Worm (Caenorhabditis elegans): ENCODE results near the gene oac-55.
A peak's percentile ranks its signal among the peaks of the same experiment; 100 is the strongest.

oac-55 gene

ce11 chrV:3761829-3762228 lies 890 bp downstream of the oac-55 start:
- TF ChIP-seq nhr-25 (tag; optimal IDR thresholded peaks at IDR 0.05) = no peak
- TF ChIP-seq elt-3 (tag; optimal IDR thresholded peaks at IDR 0.05) = no peak
- no peak for TF ChIP-seq elt-1 (tag; optimal IDR thresholded peaks at IDR 0.05)
- TF ChIP-seq unc-39 (tag; optimal IDR thresholded peaks at IDR 0.05) = no peak
- TF ChIP-seq ama-1 (optimal IDR thresholded peaks at IDR 0.05) = no peak
- no peak for TF ChIP-seq fos-1 (tag; optimal IDR thresholded peaks at IDR 0.05)
- no peak for TF ChIP-seq ztf-4 (tag; optimal IDR thresholded peaks at IDR 0.05)
- no peak for TF ChIP-seq ceh-28 (tag; optimal IDR thresholded peaks at IDR 0.05)
- no peak for TF ChIP-seq pqm-1 (tag; optimal IDR thresholded peaks at IDR 0.05)
- TF ChIP-seq fkh-2 (tag; optimal IDR thresholded peaks at IDR 0.05) = no peak
- TF ChIP-seq eor-1 (tag; optimal IDR thresholded peaks at IDR 0.05) = no peak
- no peak for TF ChIP-seq nhr-237 (tag; optimal IDR thresholded peaks at IDR 0.05)
- TF ChIP-seq ceh-9 (tag; optimal IDR thresholded peaks at IDR 0.05) = no peak
- TF ChIP-seq unc-62 (GFP tag; optimal IDR thresholded peaks at IDR 0.05) = no peak
- TF ChIP-seq R02D3.7 (tag; optimal IDR thresholded peaks at IDR 0.05) = no peak

DNA sequence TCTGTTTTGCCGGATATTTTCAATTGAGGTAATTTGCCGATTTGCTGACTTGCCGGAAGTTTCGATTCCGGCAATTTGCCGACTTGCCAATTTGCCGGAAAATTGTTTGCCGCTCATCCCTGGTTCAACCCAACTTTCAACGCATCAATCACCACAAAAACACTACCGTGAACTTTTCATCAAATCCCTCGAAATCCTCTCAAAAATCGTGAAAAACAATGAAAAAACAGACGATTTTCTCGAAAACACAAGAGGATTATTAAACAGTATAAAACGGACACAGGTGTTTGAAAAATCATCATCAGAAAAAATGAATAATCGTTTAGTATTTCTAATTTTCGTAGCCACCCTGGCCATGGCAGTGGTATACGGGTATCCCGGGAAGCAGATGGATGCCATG lies 6.0 kb downstream of the oac-55 start, which contains the start of gene Y39H10A.1:
Gene Y39H10A.1 (plus strand): TSS at position 301 of the 400 bp plus-strand sequence.
- TF ChIP-seq aly-2 (tag; optimal IDR thresholded peaks at IDR 0.05) = no peak
- TF ChIP-seq nhr-12 (tag; optimal IDR thresholded peaks at IDR 0.05) = no peak
- no peak for TF ChIP-seq ztf-11 (tag; optimal IDR thresholded peaks at IDR 0.05)

- TF ChIP-seq daf-12 (tag; optimal IDR thresholded peaks at IDR 0.05) (no peak), nhr-76 (tag; optimal IDR thresholded peaks at IDR 0.05) (no peak), aly-2 (tag; optimal IDR thresholded peaks at IDR 0.05) (no peak), nhr-77 (tag; optimal IDR thresholded peaks at IDR 0.05) (no peak), ZK546.5 (tag; optimal IDR thresholded peaks at IDR 0.05) (no peak), ceh-82 (tag; optimal IDR thresholded peaks at IDR 0.05) (no peak), lin-15B (tag; optimal IDR thresholded peaks at IDR 0.05) (no peak), ztf-4 (tag; optimal IDR thresholded peaks at IDR 0.05) (no peak), eor-1 (tag; optimal IDR thresholded peaks at IDR 0.05) (no peak), egl-5 (tag; optimal IDR thresholded peaks at IDR 0.05) (no peak), fos-1 (tag; optimal IDR thresholded peaks at IDR 0.05) (no peak), nhr-23 (tag; optimal IDR thresholded peaks at IDR 0.05) (no peak), ceh-9 (tag; optimal IDR thresholded peaks at IDR 0.05) (no peak), ceh-28 (tag; optimal IDR thresholded peaks at IDR 0.05) (no peak), snpc-4 (tag; optimal IDR thresholded peaks at IDR 0.05) (no peak), elt-1 (tag; optimal IDR thresholded peaks at IDR 0.05) (no peak), pqm-1 (tag; optimal IDR thresholded peaks at IDR 0.05) (no peak), ceh-16 (tag; optimal IDR thresholded peaks at IDR 0.05) (no peak)
Measured at ce11 chrV:3768270-3768669, 7.3 kb downstream of the oac-55 start, which contains the start of gene R08E5.4. TSS of gene R08E5.4 (plus strand) at chrV:3768570.

- TF ChIP-seq hmg-11 (tag; optimal IDR thresholded peaks at IDR 0.05) (no peak), ztf-11 (tag; optimal IDR thresholded peaks at IDR 0.05) (no peak), nhr-25 (tag; optimal IDR thresholded peaks at IDR 0.05) (peak; percentile 22), skn-1 (tag; optimal IDR thresholded peaks at IDR 0.05) (no peak), fkh-2 (tag; optimal IDR thresholded peaks at IDR 0.05) (no peak), eor-1 (tag; optimal IDR thresholded peaks at IDR 0.05) (no peak), daf-12 (tag; optimal IDR thresholded peaks at IDR 0.05) (no peak), nhr-43 (tag; optimal IDR thresholded peaks at IDR 0.05; ENCODE audit: poor library complexity, severe bottlenecking) (peak; percentile 42), egl-27 (tag; optimal IDR thresholded peaks at IDR 0.05) (no peak), R02D3.7 (tag; optimal IDR thresholded peaks at IDR 0.05) (no peak), lin-15B (tag; optimal IDR thresholded peaks at IDR 0.05) (no peak), nhr-23 (tag; optimal IDR thresholded peaks at IDR 0.05) (peak; percentile 10), pha-4 (tag; optimal IDR thresholded peaks at IDR 0.05) (no peak)
Measured at ce11 chrV:3771437-3772256, 10.7 kb downstream of the oac-55 start, which contains the start of the genes R08E5.1 and rips-1. TSS of gene R08E5.1 (minus strand) at chrV:3771518. TSS of gene rips-1 (plus strand) at chrV:3772021.

DNA sequence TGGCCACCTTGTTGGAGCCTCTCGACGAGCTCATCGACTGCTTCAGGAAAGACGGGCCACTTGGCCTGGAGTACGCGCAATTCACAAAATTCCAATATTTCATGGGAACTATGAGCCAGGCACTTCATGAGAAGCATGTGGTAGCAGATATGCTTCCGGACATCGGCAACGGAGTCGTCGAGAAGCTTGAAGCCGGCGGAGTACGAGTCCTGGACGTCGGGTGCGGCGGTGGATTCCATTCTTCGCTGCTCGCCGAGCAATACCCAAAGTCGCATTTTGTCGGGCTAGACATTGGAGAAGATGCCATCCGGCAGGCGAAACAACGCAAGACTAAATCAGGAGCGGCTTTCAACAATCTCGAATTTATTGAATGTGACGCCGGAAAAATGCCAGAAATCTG lies 12.7 kb downstream of the oac-55 start:
- TF ChIP-seq nhr-28 (tag; optimal IDR thresholded peaks at IDR 0.05) (no peak), ceh-82 (tag; optimal IDR thresholded peaks at IDR 0.05) (no peak), lsy-12 (tag; optimal IDR thresholded peaks at IDR 0.05) (no peak), ceh-28 (tag; optimal IDR thresholded peaks at IDR 0.05) (no peak), aly-2 (tag; optimal IDR thresholded peaks at IDR 0.05) (no peak), fkh-10 (GFP tag; optimal IDR thresholded peaks at IDR 0.05) (no peak)

Measured in whole organism, L3 larva.